Worm (Caenorhabditis elegans) whole organism, young adult: ENCODE measurements around the gene glb-24.

ENCODE experiments used
- B0019.2 ChIP-seq: fragments of 200-800 bp; sonication (Bioruptor generic); conservative IDR thresholded peaks from 2 replicates; pipeline ENCODE4 v1.3.6; 2022; ENCODE audit warnings: missing genetic modification reagents, missing genetic modification characterization, missing compliant biosample characterization
- B0035.1 ChIP-seq: sonication (generic microtip); optimal IDR thresholded peaks from 2 replicates; lab custom pipeline; 2016; ENCODE audit warnings: missing genetic modification characterization, mild to moderate bottlenecking, missing compliant biosample characterization, missing genotype, missing genetic modification reagents
- B0261.1 ChIP-seq: sonication (generic microtip); optimal IDR thresholded peaks from 2 replicates; lab custom pipeline; 2016; ENCODE audit warnings: mild to moderate bottlenecking, missing genetic modification characterization, moderate library complexity, missing compliant biosample characterization
- F33H1.4 ChIP-seq: fragments of 200-800 bp; sonication (Bioruptor generic); IDR thresholded peaks from 2 replicates; pipeline ENCODE4 v1.3.6; 2022; ENCODE audit warnings: missing genetic modification reagents, missing genetic modification characterization, missing compliant biosample characterization
- F49E8.2 ChIP-seq: sonication (generic microtip); optimal IDR thresholded peaks from 3 replicates; lab custom pipeline; 2017; ENCODE audit warnings: missing genetic modification characterization, mild to moderate bottlenecking, missing compliant biosample characterization, antibody characterized with exemption, moderate library complexity; ENCODE audit not compliant: insufficient read depth
- T07F8.4 ChIP-seq: sonication (generic microtip); optimal IDR thresholded peaks from 2 replicates; lab custom pipeline; 2016; ENCODE audit warnings: mild to moderate bottlenecking, missing genetic modification characterization, moderate library complexity, missing compliant biosample characterization
- Y53G8AR.9 ChIP-seq: fragments of 200-800 bp; sonication (Bioruptor generic); conservative IDR thresholded peaks from 2 replicates; pipeline ENCODE4 v1.3.6; 2022; ENCODE audit warnings: missing genetic modification reagents, missing genetic modification characterization, missing compliant biosample characterization
- atf-7 ChIP-seq: sonication (generic microtip); optimal IDR thresholded peaks from 2 replicates; lab custom pipeline; 2017; ENCODE audit warnings: mild to moderate bottlenecking, missing genetic modification characterization, missing compliant biosample characterization
- athp-1 ChIP-seq: sonication (generic microtip); optimal IDR thresholded peaks from 2 replicates; lab custom pipeline; 2017; ENCODE audit warnings: mild to moderate bottlenecking, missing genetic modification characterization, missing compliant biosample characterization
- attf-6 ChIP-seq: fragments of 200-800 bp; sonication (Bioruptor generic); IDR thresholded peaks from 2 replicates; pipeline ENCODE4 v1.3.6; 2022; ENCODE audit warnings: missing genetic modification reagents, missing genetic modification characterization, missing compliant biosample characterization
- bed-2 ChIP-seq: fragments of 200-800 bp; sonication (Bioruptor generic); IDR thresholded peaks from 2 replicates; pipeline ENCODE4 v1.3.6; 2022; ENCODE audit warnings: missing genetic modification reagents, missing genetic modification characterization, missing compliant biosample characterization
- ceh-40 ChIP-seq: fragments of 200-800 bp; sonication (Bioruptor generic); IDR thresholded peaks from 2 replicates; pipeline ENCODE4 v1.3.6; 2022; ENCODE audit warnings: missing genetic modification characterization, missing compliant biosample characterization
- ceh-58 ChIP-seq: fragments of 200-800 bp; sonication (Bioruptor generic); IDR thresholded peaks from 2 replicates; pipeline ENCODE4 v1.3.6; 2022; ENCODE audit warnings: missing genetic modification characterization, missing compliant biosample characterization
- ceh-91 ChIP-seq: fragments of 200-800 bp; sonication (Bioruptor generic); IDR thresholded peaks from 2 replicates; pipeline ENCODE4 v1.3.6; 2022; ENCODE audit warnings: missing genetic modification reagents, missing genetic modification characterization, missing compliant biosample characterization
- dpff-1 ChIP-seq: sonication (generic microtip); optimal IDR thresholded peaks from 2 replicates; lab custom pipeline; 2017; ENCODE audit warnings: mild to moderate bottlenecking, missing genetic modification characterization, missing compliant biosample characterization
- efl-1 ChIP-seq: fragments of 150-350 bp; optimal IDR thresholded peaks from 2 replicates; lab custom pipeline; 2014; ENCODE audit warnings: missing biosample characterization, missing genetic modification reagents, missing genetic modification characterization
- gei-17 ChIP-seq: fragments of 200-800 bp; sonication (Bioruptor generic); optimal IDR thresholded peaks from 2 replicates; lab custom pipeline; 2018; ENCODE audit warnings: mild to moderate bottlenecking, missing genetic modification characterization, missing compliant biosample characterization
- hmg-1.2 ChIP-seq: fragments of 200-800 bp; sonication (Bioruptor generic); IDR thresholded peaks from 2 replicates; pipeline ENCODE4 v1.3.6; 2022; ENCODE audit warnings: missing genetic modification reagents, missing genetic modification characterization, missing compliant biosample characterization
- hsf-1 ChIP-seq: fragments of 200-800 bp; sonication (Bioruptor generic); IDR thresholded peaks from 2 replicates; pipeline ENCODE4 v1.3.6; 2022; ENCODE audit warnings: missing genetic modification reagents, missing genetic modification characterization, missing compliant biosample characterization
- let-607 ChIP-seq, 2 experiments: fragments of 200-800 bp in 1 of 2; sonication (Bioruptor generic) in 1 of 2; sonication (generic microtip) in 1 of 2; optimal IDR thresholded peaks; 2 replicates each; lab custom pipeline; 2016 to 2018; ENCODE audit warnings: mild to moderate bottlenecking in 2 of 2, missing compliant biosample characterization in 2 of 2, missing genetic modification characterization in 2 of 2, moderate library complexity in 2 of 2, missing genotype in 1 of 2
- lin-26 ChIP-seq: fragments of 200-800 bp; sonication (Bioruptor generic); IDR thresholded peaks from 2 replicates; pipeline ENCODE4 v1.3.6; 2022; ENCODE audit warnings: missing genetic modification reagents, missing genetic modification characterization, missing compliant biosample characterization
- lin-35 ChIP-seq, 3 experiments: fragments of 150-350 bp in 2 of 3; sonication (generic microtip) in 1 of 3; optimal IDR thresholded peaks; 2 replicates each; lab custom pipeline; 2014 to 2018; ENCODE audit warnings: missing biosample characterization in 3 of 3, missing genetic modification characterization in 3 of 3, missing genetic modification reagents in 3 of 3
- lir-1 ChIP-seq: fragments of 200-800 bp; sonication (Bioruptor generic); conservative IDR thresholded peaks from 2 replicates; pipeline ENCODE4 v1.3.6; 2022; ENCODE audit warnings: missing genetic modification reagents, missing genetic modification characterization, missing compliant biosample characterization
- mxl-1 ChIP-seq: sonication (generic microtip); optimal IDR thresholded peaks from 2 replicates; lab custom pipeline; 2016; ENCODE audit warnings: missing genetic modification characterization, missing compliant biosample characterization
- nfya-2 ChIP-seq: fragments of 200-800 bp; sonication (Bioruptor generic); IDR thresholded peaks from 2 replicates; pipeline ENCODE4 v1.3.6; 2022; ENCODE audit warnings: missing genetic modification reagents, missing genetic modification characterization, missing compliant biosample characterization
- nhr-27 ChIP-seq: fragments of 200-800 bp; sonication (Bioruptor generic); optimal IDR thresholded peaks from 2 replicates; lab custom pipeline; 2018; ENCODE audit warnings: mild to moderate bottlenecking, missing genetic modification characterization, moderate library complexity, missing compliant biosample characterization
- nhr-80 ChIP-seq: sonication (generic microtip); optimal IDR thresholded peaks from 2 replicates; lab custom pipeline; 2016; ENCODE audit warnings: missing genetic modification characterization, missing compliant biosample characterization
- pha-4 ChIP-seq: fragments of 150-350 bp; sonication (generic microtip); optimal IDR thresholded peaks from 2 replicates; lab custom pipeline; 2014; ENCODE audit warnings: missing biosample characterization, missing genetic modification reagents, missing genetic modification characterization
- rec-8 ChIP-seq, 2 experiments: sonication (generic microtip); optimal IDR thresholded peaks; 2 replicates each; lab custom pipeline; 2016; ENCODE audit warnings: mild to moderate bottlenecking in 2 of 2, missing genetic modification characterization in 2 of 2, missing genetic modification reagents in 2 of 2, missing genotype in 2 of 2, missing biosample characterization in 1 of 2, missing compliant biosample characterization in 1 of 2, moderate library complexity in 1 of 2
- repo-1 ChIP-seq: sonication (generic microtip); optimal IDR thresholded peaks from 2 replicates; lab custom pipeline; 2017; ENCODE audit warnings: mild to moderate bottlenecking, missing genetic modification characterization, missing compliant biosample characterization
- sdz-38 ChIP-seq: sonication (generic microtip); optimal IDR thresholded peaks from 2 replicates; lab custom pipeline; 2016; ENCODE audit warnings: missing genotype, missing genetic modification characterization, missing compliant biosample characterization
- sea-2 ChIP-seq: fragments of 200-800 bp; sonication (Bioruptor generic); IDR thresholded peaks from 2 replicates; pipeline ENCODE4 v1.3.6; 2022; ENCODE audit warnings: missing genetic modification characterization, missing compliant biosample characterization
- snpc-1.1 ChIP-seq: sonication (generic microtip); optimal IDR thresholded peaks from 2 replicates; lab custom pipeline; 2017; ENCODE audit warnings: missing genetic modification characterization, mild to moderate bottlenecking, missing compliant biosample characterization, antibody characterized with exemption, moderate library complexity, missing genotype, missing genetic modification reagents; ENCODE audit not compliant: insufficient read depth
- snpc-3.4 ChIP-seq: sonication (generic microtip); optimal IDR thresholded peaks from 2 replicates; lab custom pipeline; 2017; ENCODE audit warnings: missing genetic modification characterization, mild to moderate bottlenecking, missing compliant biosample characterization, antibody characterized with exemption, moderate library complexity, missing genotype, missing genetic modification reagents
- ztf-18 ChIP-seq: sonication (generic microtip); optimal IDR thresholded peaks from 2 replicates; lab custom pipeline; 2016; ENCODE audit warnings: missing genotype, mild to moderate bottlenecking, missing genetic modification characterization, missing compliant biosample characterization

glb-24 gene

ce11 chrV:12909544-12910157 is 23.9 kb upstream of the glb-24 start, which contains the start of gene nid-1 (continued):
- TF ChIP-seq sea-2 (GFP tag; lab: Robert Waterston, UW) (no peak), mxl-1 (tag; lab: Kevin White, UChicago) (no peak), hmg-1.2 (peak; percentile 20; the same call in 1 of the 2 replicates), B0261.1 (tag; lab: Kevin White, UChicago) (no peak)

ce11 chrV:12908614-12909013 is 22.9 kb upstream of the glb-24 start:
- TF ChIP-seq let-607 (tag; optimal IDR thresholded peaks at IDR 0.05; lab: Kevin White, UChicago), result peak in 1 of 2 experiments; percentile 37
- TF ChIP-seq B0019.2 (GFP tag; lab: Robert Waterston, UW), result no peak
- no peak for TF ChIP-seq ceh-58 (GFP tag; lab: Robert Waterston, UW)
- no peak for TF ChIP-seq pha-4 (tag; lab: Kevin White, UChicago)
- peak; percentile 56 for TF ChIP-seq nhr-80 (tag; lab: Kevin White, UChicago)

ce11 chrV:12907436-12907835 is 21.7 kb upstream of the glb-24 start:
- TF ChIP-seq nhr-27 (tag; lab: Kevin White, UChicago) (no peak), dpff-1 (tag; lab: Kevin White, UChicago) (no peak), ceh-40 (no peak), Y53G8AR.9 (no peak), B0035.1 (no peak)

ce11 chrV:12906732-12907131 is 21.0 kb upstream of the glb-24 start, which contains the start of gene ttr-29:
ttr-29 (minus strand) TSS chrV:12906832.
- TF ChIP-seq sea-2 (GFP tag; lab: Robert Waterston, UW) (no peak), F49E8.2 (tag; lab: Kevin White, UChicago) (no peak)

ce11 chrV:12905074-12905473 is 19.3 kb upstream of the glb-24 start, which contains the start of gene ttr-28:
ttr-28 (minus strand) TSS chrV:12905174.
- TF ChIP-seq rec-8 (tag; optimal IDR thresholded peaks at IDR 0.05; lab: Kevin White, UChicago) (no peak), Y53G8AR.9 (no peak), bed-2 (GFP tag; lab: Robert Waterston, UW) (no peak), T07F8.4 (no peak), ztf-18 (tag; lab: Kevin White, UChicago) (no peak), gei-17 (GFP tag; lab: Kevin White, UChicago) (no peak), hsf-1 (no peak), F33H1.4 (GFP tag; lab: Robert Waterston, UW) (no peak), lin-35 (GFP tag; optimal IDR thresholded peaks at IDR 0.05; lab: Kevin White, UChicago) (no peak), B0035.1 (no peak), repo-1 (tag; lab: Kevin White, UChicago) (no peak), nfya-2 (no peak), lin-26 (GFP tag; lab: Robert Waterston, UW) (no peak), snpc-1.1 (tag; lab: Kevin White, UChicago) (no peak)
- TF ChIP-seq, all 124 proteins: peak for 0

- TF ChIP-seq snpc-3.4 (tag; lab: Kevin White, UChicago) (no peak), attf-6 (GFP tag; lab: Robert Waterston, UW) (no peak), nhr-27 (tag; lab: Kevin White, UChicago) (no peak), ceh-58 (GFP tag; lab: Robert Waterston, UW) (no peak), ceh-91 (GFP tag; lab: Robert Waterston, UW) (no peak), B0261.1 (tag; lab: Kevin White, UChicago) (no peak), atf-7 (tag; lab: Kevin White, UChicago) (no peak), sdz-38 (tag; lab: Kevin White, UChicago) (no peak), efl-1 (GFP tag; lab: Kevin White, UChicago) (no peak), athp-1 (tag; lab: Kevin White, UChicago) (no peak), lir-1 (no peak)
These were observed 18.3 kb upstream of the glb-24 start, which contains the start of gene ttr-27 for ce11 chrV:12904054-12904453. ttr-27 (minus strand) TSS chrV:12904098.
